Worm (Caenorhabditis elegans): ENCODE results near the gene cccp-1.

The cccp-1 gene

ce11 chrIII:12428264-12428627, 44.4 kb upstream of the cccp-1 start:
- no peak for TF ChIP-seq efl-1 (optimal IDR thresholded peaks at IDR 0.05)
- peak in 1 of 2 experiments; percentile 59 for TF ChIP-seq efl-1 (GFP tag; optimal IDR thresholded peaks at IDR 0.05 in 1 of 2)
- TF ChIP-seq pax-3 (tag; optimal IDR thresholded peaks at IDR 0.05): no peak

DNA sequence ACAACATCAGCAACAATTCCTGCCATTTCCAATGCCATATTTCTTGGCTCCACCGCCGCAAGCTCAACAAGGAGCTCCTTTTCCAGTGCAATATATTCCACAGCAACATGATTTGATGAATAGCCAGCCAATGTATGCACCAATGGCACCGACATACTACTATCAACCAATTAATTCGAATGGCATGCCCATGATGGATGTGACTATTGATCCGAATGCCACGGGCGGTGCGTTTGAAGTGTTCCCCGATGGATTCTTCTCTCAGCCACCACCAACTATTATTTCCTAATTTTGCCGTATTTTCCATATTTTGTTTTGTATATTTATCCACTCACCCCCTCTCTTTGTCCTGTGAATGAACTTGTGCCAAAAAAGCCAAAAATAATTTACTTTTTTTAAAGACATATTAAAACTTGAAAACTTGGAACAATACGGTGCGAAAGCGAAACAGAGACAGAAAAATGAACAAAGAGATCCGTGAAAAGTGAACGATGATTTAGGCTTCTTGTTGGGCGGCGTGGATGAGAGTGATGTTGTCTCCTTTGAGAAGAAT, 43.8 kb upstream of the cccp-1 start:
- TF ChIP-seq efl-3 (GFP tag; optimal IDR thresholded peaks at IDR 0.05) (no peak), Y116A8C.19 (tag; optimal IDR thresholded peaks at IDR 0.05; ENCODE audit: borderline replicate concordance) (no peak), sox-4 (tag; optimal IDR thresholded peaks at IDR 0.05) (no peak), alr-1 (tag; optimal IDR thresholded peaks at IDR 0.05; ENCODE audit: borderline replicate concordance) (peak; percentile 67), fkh-8 (tag; optimal IDR thresholded peaks at IDR 0.05) (no peak), ceh-82 (tag; optimal IDR thresholded peaks at IDR 0.05) (no peak), zag-1 (tag; optimal IDR thresholded peaks at IDR 0.05) (no peak), lin-39 (tag; optimal IDR thresholded peaks at IDR 0.05) (no peak), swsn-7 (tag; optimal IDR thresholded peaks at IDR 0.05) (no peak)

DNA sequence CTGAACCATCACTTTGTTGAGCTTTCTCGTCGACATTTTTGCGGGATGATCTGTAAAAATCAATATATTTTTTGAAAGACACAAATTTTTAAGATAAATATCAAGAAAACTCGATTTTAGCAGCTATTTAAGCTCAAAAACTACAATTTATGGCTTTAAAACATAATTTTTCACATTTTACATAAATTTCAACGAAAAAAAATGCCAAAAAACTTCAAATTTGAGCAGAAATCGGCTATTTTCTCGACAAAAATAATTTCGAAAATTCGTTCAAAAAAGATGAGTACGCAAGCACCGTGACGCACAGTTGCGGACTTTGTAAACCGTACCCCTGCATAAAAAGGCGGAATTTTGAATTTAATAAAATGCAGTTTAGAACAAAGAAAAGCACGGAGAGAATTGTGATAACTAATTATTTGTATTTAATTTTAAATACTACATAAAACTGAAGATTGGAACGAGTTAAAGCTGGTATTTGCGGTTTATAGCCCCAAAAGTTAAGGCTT, 43.0 kb upstream of the cccp-1 start, which contains the start of gene snr-6:
Gene snr-6 (minus strand): TSS at position 51 of the 506 bp plus-strand sequence.
- TF ChIP-seq aha-1 (tag; optimal IDR thresholded peaks at IDR 0.05) (peak; percentile 2), sptf-1 (tag; optimal IDR thresholded peaks at IDR 0.05) (no peak), zag-1 (tag; optimal IDR thresholded peaks at IDR 0.05) (no peak), isw-1 (GFP tag; IDR thresholded peaks at IDR 0.05) (peak; percentile 53), grh-1 (GFP tag; IDR thresholded peaks at IDR 0.05) (peak; percentile 23; the same call in 1 of the 2 replicates), unc-98 (GFP tag; IDR thresholded peaks at IDR 0.05) (no peak), sup-37 (GFP tag; optimal IDR thresholded peaks at IDR 0.05) (no peak), pag-3 (tag; optimal IDR thresholded peaks at IDR 0.05; ENCODE audit: borderline replicate concordance, insufficient read depth) (no peak), fkh-10 (GFP tag; optimal IDR thresholded peaks at IDR 0.05) (peak; percentile 46), dsc-1 (tag; optimal IDR thresholded peaks at IDR 0.05) (peak; percentile 54), efl-3 (GFP tag; optimal IDR thresholded peaks at IDR 0.05) (no peak), fos-1 (tag; optimal IDR thresholded peaks at IDR 0.05) (peak; percentile 81), jun-1 (tag; optimal IDR thresholded peaks at IDR 0.05) (peak; percentile 41), elt-3 (tag; optimal IDR thresholded peaks at IDR 0.05) (peak in 2 of 6 experiments; percentile 15 to 33), tbx-2 (tag; optimal IDR thresholded peaks at IDR 0.05) (peak; percentile 71), nhr-237 (tag; optimal IDR thresholded peaks at IDR 0.05) (peak; percentile 44), vab-15 (tag; optimal IDR thresholded peaks at IDR 0.05) (no peak), C04F5.9 (tag; optimal IDR thresholded peaks at IDR 0.05) (peak; percentile 41), snpc-4 (tag; optimal IDR thresholded peaks at IDR 0.05) (peak; percentile 19), efl-1 (optimal IDR thresholded peaks at IDR 0.05) (peak; percentile 62 to 97), efl-1 (GFP tag; optimal IDR thresholded peaks at IDR 0.05 in 1 of 2) (peak; percentile 98 to 99), ceh-63 (GFP tag; optimal IDR thresholded peaks at IDR 0.05) (no peak), ceh-90 (tag; optimal IDR thresholded peaks at IDR 0.05) (peak; percentile 41), nhr-47 (tag; optimal IDR thresholded peaks at IDR 0.05) (peak; percentile 83), unc-86 (tag; optimal IDR thresholded peaks at IDR 0.05) (peak; percentile 59), unc-30 (tag; optimal IDR thresholded peaks at IDR 0.05) (no peak), lin-39 (tag; optimal IDR thresholded peaks at IDR 0.05) (no peak), ceh-8 (GFP tag; optimal IDR thresholded peaks at IDR 0.05) (no peak), ama-1 (optimal IDR thresholded peaks at IDR 0.05) (no peak), blmp-1 (tag; optimal IDR thresholded peaks at IDR 0.05) (peak; percentile 62), unc-130 (tag; optimal IDR thresholded peaks at IDR 0.05) (peak; percentile 85), F16B12.6 (tag; optimal IDR thresholded peaks at IDR 0.05) (peak; percentile 98), lin-35 (GFP tag; optimal IDR thresholded peaks at IDR 0.05) (peak; percentile 99), skn-1 (tag; optimal IDR thresholded peaks at IDR 0.05) (peak; percentile 90), mdl-1 (tag; optimal IDR thresholded peaks at IDR 0.05) (peak in 1 of 2 experiments; percentile 67), fkh-8 (tag; optimal IDR thresholded peaks at IDR 0.05) (peak; percentile 59), mep-1 (tag; optimal IDR thresholded peaks at IDR 0.05) (peak; percentile 88), sox-4 (tag; optimal IDR thresholded peaks at IDR 0.05) (peak; percentile 6), mef-2 (tag; optimal IDR thresholded peaks at IDR 0.05) (no peak), nhr-77 (tag; optimal IDR thresholded peaks at IDR 0.05) (peak; percentile 61), alr-1 (tag; optimal IDR thresholded peaks at IDR 0.05; ENCODE audit: borderline replicate concordance) (no peak), pqm-1 (tag; optimal IDR thresholded peaks at IDR 0.05) (no peak), fkh-4 (tag; optimal IDR thresholded peaks at IDR 0.05; ENCODE audit: borderline replicate concordance) (no peak), xbp-1 (tag; optimal IDR thresholded peaks at IDR 0.05) (peak; percentile 73)
